Fruit fly (Drosophila melanogaster) S2 (cell line): ENCODE results near the gene Pex16.

Source experiments
- CG8478 ChIP-seq: fragments of >200 bp; optimal IDR thresholded peaks from 2 replicates; lab custom pipeline; 2018
- CTCF ChIP-seq, 2 experiments: fragments of >200 bp; optimal IDR thresholded peaks; 2 replicates each; lab custom pipeline; 2018

Gene Pex16

DNA sequence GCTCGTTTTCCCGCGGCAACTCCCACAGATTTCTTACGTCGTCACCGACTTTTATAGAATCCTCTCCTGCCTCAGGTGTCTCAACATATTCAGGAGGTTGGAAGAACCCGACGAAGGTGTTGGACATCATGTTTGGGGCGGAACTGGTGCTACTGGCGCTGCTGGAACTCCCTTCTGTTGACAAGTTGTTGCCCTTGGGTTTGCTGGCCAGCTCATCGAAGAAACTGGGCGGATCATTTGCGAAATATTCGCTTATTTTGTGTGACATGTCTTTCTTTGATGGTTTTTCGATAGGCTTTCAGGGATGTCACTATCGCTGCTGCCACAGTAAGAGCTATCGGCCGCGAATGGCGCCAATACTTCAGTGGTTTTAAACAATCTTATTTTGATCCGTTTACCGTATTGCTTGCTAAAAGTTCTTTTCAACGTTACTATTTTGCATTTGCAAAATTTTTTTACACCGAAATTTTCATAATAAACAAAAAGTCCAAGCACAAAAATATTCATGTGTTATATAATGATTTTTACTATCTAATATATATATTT lies 9.8 kb upstream of the Pex16 start, which contains the start of gene CG11396:
Gene CG11396, minus strand, starts transcription at position 303 of the 546 bp plus-strand sequence.
- no peak for TF ChIP-seq CTCF (optimal IDR thresholded peaks at IDR 0.05; lab: Kevin White, UChicago)

DNA sequence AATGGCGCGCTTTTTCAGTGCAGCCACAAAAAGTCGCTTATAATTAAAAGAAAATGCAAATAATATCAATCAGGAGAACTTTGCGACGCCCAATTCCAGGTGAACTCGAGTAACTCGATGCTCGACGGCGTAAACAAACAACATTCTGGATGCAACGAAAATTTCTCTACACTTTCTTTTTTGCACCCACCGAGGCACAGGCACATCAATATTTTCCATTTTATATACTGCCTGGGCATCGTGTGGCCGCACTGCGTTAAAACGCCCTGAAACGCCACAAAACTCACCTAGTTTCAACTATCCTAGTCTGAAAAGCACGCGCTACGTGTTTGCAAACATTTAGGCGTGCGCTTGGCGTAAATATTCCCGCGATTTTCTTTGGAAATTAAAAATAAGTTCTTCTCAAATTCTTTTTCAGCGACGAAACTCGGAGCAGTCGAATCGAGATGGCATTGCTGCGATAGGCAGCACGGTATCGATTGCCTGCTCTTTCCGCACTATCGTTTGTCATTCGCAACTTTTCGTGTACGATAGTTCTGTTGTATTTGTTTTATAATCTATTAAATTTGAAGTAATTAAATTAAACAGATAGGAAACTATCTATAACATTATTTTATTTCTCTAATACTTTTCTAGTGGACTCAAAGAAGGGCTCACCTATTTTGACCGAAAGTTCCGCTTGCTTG lies 7.8 kb upstream of the Pex16 start, which contains the start of gene Pcif1:
Gene Pcif1, minus strand, starts transcription at position 456 of the 686 bp plus-strand sequence.
- TF ChIP-seq CTCF (optimal IDR thresholded peaks at IDR 0.05; lab: Kevin White, UChicago) (peak in 1 of 2 experiments; percentile 33), CG8478 (no peak)

DNA sequence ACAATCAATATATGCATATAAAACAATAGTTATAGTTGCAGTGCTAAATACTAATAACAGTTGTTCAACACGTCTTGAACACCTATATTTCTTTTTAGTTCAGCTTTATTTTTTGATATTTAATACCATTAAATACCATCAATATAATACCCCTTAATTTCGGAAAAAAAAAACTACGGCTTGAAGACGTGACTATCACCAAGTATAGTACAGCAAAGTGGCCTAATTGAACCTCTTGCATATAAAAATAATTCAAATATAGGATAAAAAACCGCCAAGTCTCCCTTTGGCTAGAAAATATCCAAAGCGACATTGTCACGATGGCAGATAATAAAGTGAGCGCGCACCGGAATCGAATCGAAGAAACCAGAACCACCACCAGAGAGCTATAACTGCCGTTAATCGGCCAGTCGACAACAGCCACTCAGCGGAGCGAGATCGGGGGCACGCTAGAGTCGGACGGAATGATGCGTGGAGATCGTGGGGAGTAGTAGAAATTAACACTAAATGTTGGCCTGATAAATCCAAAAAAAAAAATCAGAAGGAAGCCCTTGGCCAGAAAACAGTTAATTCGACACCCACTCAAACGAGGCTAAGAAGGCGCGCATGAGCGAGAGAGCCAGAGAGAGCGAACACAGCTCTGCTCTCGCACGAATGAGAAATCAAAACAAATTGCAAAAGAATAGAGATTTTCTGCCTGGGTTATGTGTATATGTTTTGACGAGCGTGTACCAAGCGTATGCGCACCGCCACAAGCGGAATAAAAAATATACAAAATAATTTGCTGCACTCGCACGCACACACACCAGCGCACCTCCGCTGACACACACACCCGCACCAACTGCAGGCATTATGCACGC lies 7.0 kb upstream of the Pex16 start:
- TF ChIP-seq CG8478 = no peak
- no peak for TF ChIP-seq CTCF (optimal IDR thresholded peaks at IDR 0.05; lab: Kevin White, UChicago)

DNA sequence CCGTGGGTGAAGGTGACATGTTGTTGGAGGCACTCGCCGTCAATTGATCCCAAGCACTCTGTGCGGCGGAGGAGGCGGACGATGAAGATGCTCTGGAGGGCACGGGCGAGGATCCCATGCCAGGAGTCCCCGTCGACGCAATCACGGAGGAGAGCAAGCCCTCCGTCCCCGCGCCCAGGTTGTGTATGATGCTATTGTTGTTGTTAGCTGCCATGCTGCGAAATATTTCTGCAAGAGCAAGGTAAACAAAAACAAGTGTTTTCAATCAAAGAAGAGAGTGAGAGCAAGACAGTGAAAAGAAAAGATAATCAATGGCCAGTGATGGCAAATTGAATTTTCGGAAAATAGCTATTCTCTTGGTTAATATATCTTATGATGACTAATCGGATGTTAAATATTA lies 6.3 kb upstream of the Pex16 start:
- TF ChIP-seq CTCF (optimal IDR thresholded peaks at IDR 0.05; lab: Kevin White, UChicago) (no peak), CG8478 (no peak)

DNA sequence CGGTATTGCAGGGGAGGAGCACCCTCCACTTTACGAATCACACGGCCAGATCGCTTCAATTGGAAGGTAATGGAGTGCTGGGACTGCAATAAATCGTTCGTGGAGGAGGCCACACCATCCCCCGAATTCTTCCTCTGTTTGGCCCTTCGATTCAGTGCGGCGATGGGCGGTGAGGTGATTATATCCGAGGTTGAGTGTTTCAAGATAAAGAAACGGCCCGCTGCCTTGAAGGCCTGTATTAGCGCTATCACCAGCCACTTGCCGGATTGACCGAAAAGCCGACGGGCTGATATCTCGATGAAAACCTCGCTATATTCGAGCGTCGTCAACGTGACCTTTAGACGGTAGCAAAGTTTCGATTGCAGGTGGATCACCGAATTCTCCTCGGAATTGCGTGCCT lies 568 bp downstream of the Pex16 start:
- no peak for TF ChIP-seq CG8478

DNA sequence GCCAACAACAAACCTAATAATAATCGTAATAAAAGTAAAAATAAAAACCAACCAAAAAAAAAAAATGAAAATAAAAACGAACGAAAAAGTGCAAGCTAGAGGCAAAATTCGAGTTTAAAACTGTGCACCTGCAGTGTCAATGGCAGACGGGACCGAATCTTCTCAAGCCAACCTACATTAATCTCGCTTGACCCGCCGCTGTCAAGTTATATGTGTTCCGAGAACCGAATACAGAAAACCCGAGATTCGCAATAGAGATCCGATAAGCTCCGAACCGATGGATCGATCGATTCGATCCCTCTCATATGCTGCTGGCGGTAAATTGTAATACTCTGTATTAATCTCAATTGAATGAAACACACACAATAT lies 5.4 kb downstream of the Pex16 start:
- no peak for TF ChIP-seq CTCF (optimal IDR thresholded peaks at IDR 0.05; lab: Kevin White, UChicago)
- no peak for TF ChIP-seq CG8478

DNA sequence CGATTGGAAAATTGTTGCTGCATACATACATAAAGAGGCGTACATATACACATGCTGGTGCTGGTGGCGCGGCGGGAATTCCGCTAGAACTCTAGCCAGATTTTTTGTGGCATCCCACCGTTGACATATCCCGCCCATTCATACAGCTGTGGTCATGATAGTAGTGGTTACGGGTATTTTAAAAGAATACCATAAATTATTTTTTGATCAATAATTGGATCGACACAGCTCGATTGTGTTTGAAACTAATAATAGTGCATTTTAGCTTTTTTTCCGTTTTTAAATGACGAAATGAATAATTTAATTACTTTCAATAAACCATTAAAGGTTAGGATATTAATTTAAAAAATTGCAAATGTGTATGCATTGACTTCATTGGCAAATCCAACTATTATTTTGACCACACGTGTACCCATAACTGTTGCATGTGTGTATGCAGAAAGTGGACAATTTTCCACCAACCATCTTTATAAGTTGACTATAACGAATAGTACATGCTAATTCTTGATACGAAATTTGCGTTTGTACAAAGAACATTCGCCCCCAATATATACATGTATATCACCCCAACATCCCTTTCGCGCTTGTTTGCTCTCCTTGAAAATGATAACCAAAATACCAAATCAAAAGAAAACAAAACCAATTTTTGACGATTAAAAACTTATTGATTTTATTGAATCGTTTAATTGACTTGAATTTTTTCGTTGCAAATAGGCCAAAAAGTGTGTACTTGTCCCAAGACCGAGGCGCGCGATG lies 6.0 kb downstream of the Pex16 start:
- TF ChIP-seq CTCF (optimal IDR thresholded peaks at IDR 0.05; lab: Kevin White, UChicago) = no peak
- TF ChIP-seq CG8478 = no peak

DNA sequence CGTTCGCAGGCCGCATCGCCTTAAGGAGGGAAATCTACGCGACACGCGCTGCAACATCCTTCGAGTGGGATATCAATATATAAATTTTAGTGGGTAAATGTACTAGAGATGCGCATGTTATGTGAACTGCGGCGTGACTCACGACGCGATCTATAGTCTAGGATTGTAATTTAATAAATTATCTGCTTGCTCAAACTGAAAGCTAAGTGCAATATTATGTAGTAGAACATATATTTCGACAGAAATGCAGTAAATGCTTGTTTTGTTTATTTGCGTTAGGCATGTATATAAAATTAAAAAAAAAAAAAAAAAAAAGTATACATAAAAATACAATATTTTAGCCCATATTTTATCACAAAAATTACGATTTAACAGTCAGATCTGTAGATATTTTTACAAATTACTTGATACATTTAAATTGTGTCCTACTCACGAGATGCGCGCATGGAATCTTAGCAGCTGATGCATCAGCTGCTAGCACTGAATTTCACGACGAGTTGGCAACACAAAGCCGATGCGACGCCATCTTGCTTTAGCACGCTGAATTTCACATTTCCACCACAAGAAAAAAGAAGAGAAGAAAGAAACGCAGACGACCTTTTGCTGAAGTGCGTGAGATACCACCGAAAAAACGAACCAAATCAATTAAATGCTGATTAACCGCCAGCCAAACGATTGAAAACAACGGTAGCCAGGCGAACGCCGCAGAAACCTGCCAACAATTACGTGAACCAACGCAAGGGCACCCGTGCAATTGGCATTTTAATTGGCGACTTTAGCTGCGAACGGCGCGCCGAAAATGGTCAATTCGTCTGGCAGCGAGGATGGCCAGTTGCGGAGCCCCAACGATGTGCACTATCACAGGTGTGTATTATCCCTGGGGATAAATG lies 6.8 kb downstream of the Pex16 start, which contains the start of the genes CG4042 and Pitslre:
Gene CG4042, minus strand, starts transcription at position 507 of the 890 bp plus-strand sequence.
Gene Pitslre, plus strand, starts transcription at position 528 of the 890 bp plus-strand sequence.
- TF ChIP-seq CTCF (optimal IDR thresholded peaks at IDR 0.05; lab: Kevin White, UChicago) (no peak), CG8478 (no peak)

DNA sequence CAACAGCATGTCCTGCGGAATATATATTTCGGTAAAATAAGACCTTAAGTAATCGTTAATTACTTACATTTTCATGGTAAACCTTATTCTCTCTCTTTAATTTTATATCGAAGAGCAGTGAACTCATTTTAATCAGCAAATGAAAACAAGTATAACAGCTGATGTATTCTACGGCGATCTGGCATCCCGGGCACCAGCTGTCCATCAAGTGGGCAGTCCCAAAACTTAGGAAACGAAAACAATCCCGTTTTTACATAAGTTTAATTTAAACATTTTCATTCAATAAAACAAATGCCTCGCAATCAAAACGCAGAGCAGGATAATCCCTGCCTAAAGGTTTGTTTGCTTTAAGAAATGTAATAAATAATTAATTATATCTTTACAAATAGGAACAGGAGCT lies 8.7 kb downstream of the Pex16 start, which contains the start of the genes CG4074 and CG4186:
Gene CG4074, minus strand, starts transcription at position 151 of the 400 bp plus-strand sequence.
Gene CG4186, plus strand, starts transcription at position 237 of the 400 bp plus-strand sequence.
- TF ChIP-seq CG8478 (no peak), CTCF (optimal IDR thresholded peaks at IDR 0.05; lab: Kevin White, UChicago) (peak in 1 of 2 experiments; percentile 9)

DNA sequence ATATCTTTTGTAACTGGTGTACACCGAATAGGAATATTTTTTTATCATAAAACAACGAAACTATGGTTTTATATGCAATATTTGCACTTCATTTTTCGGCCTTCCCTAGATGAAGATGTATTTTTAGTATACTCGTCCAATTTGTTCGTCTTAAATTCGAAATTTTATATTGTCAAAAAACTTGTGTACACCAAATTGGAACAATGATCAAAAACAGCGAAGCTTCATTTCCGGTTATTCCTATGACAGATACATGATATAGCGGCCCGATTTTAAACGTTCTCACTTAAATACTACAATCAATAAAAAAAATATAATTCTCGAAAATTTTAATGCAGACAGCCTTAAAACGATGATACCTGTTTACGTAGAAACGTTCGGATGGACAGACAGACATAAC lies 10.8 kb downstream of the Pex16 start:
- TF ChIP-seq CG8478 = no peak
- no peak for TF ChIP-seq CTCF (optimal IDR thresholded peaks at IDR 0.05; lab: Kevin White, UChicago)

DNA sequence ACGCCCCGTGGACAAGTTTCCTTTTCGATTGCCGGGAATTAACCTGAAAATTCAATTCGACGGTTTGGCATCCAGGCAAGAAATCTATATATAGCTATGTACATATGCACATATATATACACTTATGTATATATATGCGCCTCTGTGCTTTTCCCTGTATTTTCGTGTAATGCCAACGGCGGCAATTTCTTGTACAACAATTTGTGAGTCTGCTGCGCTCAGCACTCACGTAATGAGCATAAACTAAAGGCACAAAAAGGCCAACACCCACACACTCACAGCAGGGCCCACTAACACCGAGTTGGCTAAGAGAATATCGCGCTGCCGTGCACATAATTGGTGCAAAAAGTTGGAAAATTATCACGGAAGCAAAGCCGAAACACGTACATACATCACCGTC lies 16.6 kb downstream of the Pex16 start:
- TF ChIP-seq CG8478 (no peak), CTCF (optimal IDR thresholded peaks at IDR 0.05; lab: Kevin White, UChicago) (no peak)

DNA sequence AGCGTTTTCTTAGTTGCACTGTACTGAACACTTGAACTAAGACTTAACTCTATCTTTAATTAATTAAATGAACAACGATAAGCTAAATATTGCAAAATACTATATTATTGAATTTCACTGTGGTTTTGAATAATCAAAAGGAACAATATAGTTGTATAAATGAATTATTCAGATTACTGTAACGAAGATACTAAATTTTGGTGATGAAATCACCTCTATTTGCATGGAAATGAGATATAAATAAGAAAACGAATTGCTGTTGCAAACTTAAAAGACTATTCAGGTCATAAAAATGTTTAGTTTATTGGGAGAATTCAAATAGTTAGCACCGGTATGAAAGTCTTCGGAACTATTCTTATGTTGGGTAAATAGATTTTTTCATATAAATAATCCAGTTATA lies 19.5 kb downstream of the Pex16 start, which contains the start of gene CG43251:
Gene CG43251, plus strand, starts transcription at position 301 of the 400 bp plus-strand sequence.
- TF ChIP-seq CTCF (optimal IDR thresholded peaks at IDR 0.05; lab: Kevin White, UChicago) (no peak), CG8478 (no peak)

DNA sequence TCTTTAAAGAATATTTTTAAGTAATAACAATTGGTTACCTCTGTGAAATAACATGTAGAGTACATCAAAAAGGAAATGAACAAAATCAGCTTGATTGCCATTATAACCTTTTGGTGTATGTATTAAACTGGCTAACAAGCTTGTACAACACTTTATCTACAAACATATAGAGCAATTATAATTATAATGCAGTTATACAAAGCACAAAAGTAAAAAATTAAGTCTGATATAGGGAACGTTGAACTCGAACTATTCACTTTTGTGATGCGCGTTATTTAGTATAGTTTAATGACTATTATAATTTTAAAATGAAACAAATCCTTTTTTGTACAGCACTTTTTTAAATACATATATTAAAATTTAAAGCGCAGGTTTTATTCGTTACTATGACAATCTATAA lies 22.5 kb downstream of the Pex16 start, which contains the start of gene CG33912:
Gene CG33912, minus strand, starts transcription at position 101 of the 400 bp plus-strand sequence.
- TF ChIP-seq CTCF (optimal IDR thresholded peaks at IDR 0.05; lab: Kevin White, UChicago) (no peak), CG8478 (no peak)

DNA sequence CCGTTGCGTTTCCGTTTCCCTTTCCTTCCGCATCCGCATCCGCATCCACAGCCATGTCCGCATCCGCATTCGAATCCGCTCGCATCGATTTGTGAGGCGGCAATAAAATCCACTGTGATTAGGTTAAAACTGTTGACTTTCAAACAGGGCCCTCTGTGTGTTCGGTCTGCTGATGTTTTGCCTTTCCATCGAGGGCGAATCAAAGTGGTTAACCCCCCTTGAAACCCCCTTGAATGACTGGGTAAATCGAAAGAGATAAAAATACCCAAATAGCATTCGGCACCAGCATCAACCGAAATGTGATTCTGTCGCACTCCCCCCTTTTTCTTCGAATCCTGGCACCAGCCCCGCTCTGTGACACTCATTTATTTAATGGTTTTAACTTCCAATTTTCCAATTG lies 25.1 kb downstream of the Pex16 start:
- no peak for TF ChIP-seq CG8478
- TF ChIP-seq CTCF (optimal IDR thresholded peaks at IDR 0.05; lab: Kevin White, UChicago) = no peak
